Worm (Caenorhabditis elegans): Measurements from ENCODE around the gene cfap-36.

cfap-36 gene

DNA sequence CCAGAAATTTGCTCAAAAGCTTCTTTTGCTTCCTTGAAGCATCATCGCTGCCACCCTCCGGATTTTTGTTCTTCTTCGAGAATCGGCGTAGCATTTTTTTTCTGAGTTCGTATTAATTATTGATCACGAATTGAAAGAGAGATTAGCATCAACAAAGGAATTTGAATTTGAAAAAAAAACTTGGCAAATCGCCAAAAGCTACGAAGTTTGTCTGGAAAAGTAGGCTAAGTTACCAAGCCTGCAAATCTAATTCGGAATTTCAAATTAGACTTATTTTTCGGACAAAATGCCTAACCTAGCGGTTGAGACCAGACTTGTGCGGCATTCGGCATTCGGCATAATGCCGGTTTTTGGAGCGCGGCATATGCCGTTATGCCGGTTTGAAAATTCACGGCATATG is at the start of gene cfap-36:
TSS of gene cfap-36 (minus strand) at position 101 of the 400 bp plus-strand sequence.
- no peak for TF ChIP-seq sea-2 (GFP tag; IDR thresholded peaks at IDR 0.05)
- no peak for TF ChIP-seq C06A6.2 (GFP tag; conservative IDR thresholded peaks at IDR 0.05)
- no peak for TF ChIP-seq lin-54 (GFP tag; optimal IDR thresholded peaks at IDR 0.05)
- TF ChIP-seq ceh-100 (GFP tag; IDR thresholded peaks at IDR 0.05) = no peak
- no peak for TF ChIP-seq ets-4 (GFP tag; optimal IDR thresholded peaks at IDR 0.05)
- TF ChIP-seq lin-26 (GFP tag; IDR thresholded peaks at IDR 0.05) = no peak
- TF ChIP-seq mxl-1 (tag; optimal IDR thresholded peaks at IDR 0.05) = no peak
- no peak for TF ChIP-seq ztf-18 (tag; optimal IDR thresholded peaks at IDR 0.05)
- TF ChIP-seq madf-8 (GFP tag; conservative IDR thresholded peaks at IDR 0.05) = no peak
- TF ChIP-seq hrde-1 (tag; optimal IDR thresholded peaks at IDR 0.05; ENCODE audit: borderline replicate concordance) = no peak
- no peak for TF ChIP-seq unc-62 (GFP tag; optimal IDR thresholded peaks at IDR 0.05)
- no peak for TF ChIP-seq tlf-1 (GFP tag; optimal IDR thresholded peaks at IDR 0.05)
- TF ChIP-seq C17E4.6 (GFP tag; IDR thresholded peaks at IDR 0.05) = no peak

DNA sequence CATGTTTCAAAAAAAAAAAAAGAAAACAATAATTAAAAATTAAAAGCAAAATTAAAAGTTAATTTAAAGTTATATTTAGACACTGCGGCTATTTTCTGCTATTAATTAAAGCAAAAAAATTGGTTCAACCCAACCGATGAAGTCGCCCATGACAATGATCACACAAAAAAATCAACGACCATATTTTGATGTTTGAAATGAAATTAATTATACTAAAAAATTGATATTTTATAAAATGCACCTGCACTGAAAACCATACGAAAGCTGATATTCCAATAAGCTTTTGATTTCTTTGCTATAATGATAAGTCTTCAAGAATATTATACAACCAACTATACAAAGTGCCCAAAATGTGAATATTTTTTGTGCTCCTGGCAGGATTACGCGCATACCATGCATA is 47.6 kb upstream of the cfap-36 start, which contains the start of gene srh-80:
TSS of gene srh-80 (plus strand) at position 301 of the 400 bp plus-strand sequence.
- TF ChIP-seq Y53F4B.3 (GFP tag; IDR thresholded peaks at IDR 0.05) (no peak), sea-2 (GFP tag; IDR thresholded peaks at IDR 0.05) (no peak), bed-2 (GFP tag; IDR thresholded peaks at IDR 0.05) (no peak), mxl-1 (tag; optimal IDR thresholded peaks at IDR 0.05) (no peak), nfya-2 (GFP tag; IDR thresholded peaks at IDR 0.05) (no peak), mcd-1 (GFP tag; IDR thresholded peaks at IDR 0.05) (no peak), rcor-1 (GFP tag; IDR thresholded peaks at IDR 0.05) (no peak)

DNA sequence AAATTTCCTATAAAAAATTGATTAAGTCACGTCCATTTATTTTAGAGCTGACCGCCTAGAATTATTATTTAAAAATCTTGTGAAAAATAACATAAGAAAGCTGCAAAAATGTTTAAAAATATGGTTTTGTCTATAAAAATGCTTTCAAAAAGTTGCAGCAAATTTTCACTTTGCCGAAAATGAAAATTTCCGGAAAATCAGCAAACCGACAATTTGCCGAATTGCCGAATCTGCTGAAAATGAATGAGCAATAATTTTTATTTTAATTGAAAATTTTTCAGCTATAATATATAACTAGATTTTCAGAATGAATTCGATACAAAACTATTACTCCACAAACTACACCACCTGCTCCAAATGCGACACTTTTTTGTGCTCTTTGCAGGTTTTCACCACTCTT is 44.8 kb upstream of the cfap-36 start, which contains the start of gene srh-78:
TSS of gene srh-78 (plus strand) at position 301 of the 400 bp plus-strand sequence.
- TF ChIP-seq B0336.3 (GFP tag; IDR thresholded peaks at IDR 0.05) (no peak), Y53G8AR.9 (GFP tag; conservative IDR thresholded peaks at IDR 0.05) (no peak), nhr-80 (tag; optimal IDR thresholded peaks at IDR 0.05) (no peak), rec-8 (tag; optimal IDR thresholded peaks at IDR 0.05) (no peak), rpc-1 (optimal IDR thresholded peaks at IDR 0.05) (no peak), rpc-1 (tag; optimal IDR thresholded peaks at IDR 0.05) (no peak), F10E7.11 (tag; optimal IDR thresholded peaks at IDR 0.05) (no peak), lin-40 (tag; optimal IDR thresholded peaks at IDR 0.05) (no peak), nfya-1 (tag; optimal IDR thresholded peaks at IDR 0.05; ENCODE audit: borderline replicate concordance, insufficient read depth) (no peak), T26A5.8 (tag; optimal IDR thresholded peaks at IDR 0.05) (no peak), F57A8.1 (GFP tag; optimal IDR thresholded peaks at IDR 0.05) (no peak), zim-3 (tag; optimal IDR thresholded peaks at IDR 0.05) (no peak), lin-54 (GFP tag; optimal IDR thresholded peaks at IDR 0.05) (no peak), pha-4 (tag; optimal IDR thresholded peaks at IDR 0.05) (no peak), somi-1 (GFP tag; optimal IDR thresholded peaks at IDR 0.05) (no peak), egl-44 (GFP tag; IDR thresholded peaks at IDR 0.05) (no peak), cebp-1 (GFP tag; IDR thresholded peaks at IDR 0.05) (no peak), cebp-1 (tag; optimal IDR thresholded peaks at IDR 0.05) (no peak), T07F8.4 (tag; optimal IDR thresholded peaks at IDR 0.05) (no peak)

DNA sequence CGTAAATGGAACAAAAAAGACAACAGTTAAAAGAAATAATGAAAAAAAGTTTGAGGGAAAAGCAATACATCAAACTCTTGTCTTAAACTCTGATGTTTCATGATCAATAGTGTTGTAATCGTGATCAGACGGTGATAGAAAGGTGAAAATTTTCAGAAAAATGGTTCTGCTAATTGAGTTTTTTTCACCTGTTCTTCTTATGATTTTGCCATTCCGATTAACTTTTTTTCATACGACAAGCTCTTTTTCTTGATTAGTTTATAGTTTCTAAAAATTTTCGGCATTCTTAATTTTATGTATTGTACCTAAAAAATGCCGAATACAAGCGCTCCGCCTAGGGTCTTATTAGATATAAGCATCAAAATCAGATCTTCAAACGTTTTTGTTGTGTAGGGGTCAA is 43.7 kb upstream of the cfap-36 start:
- TF ChIP-seq lin-26 (GFP tag; IDR thresholded peaks at IDR 0.05) = no peak
- no peak for TF ChIP-seq snpc-1.1 (tag; optimal IDR thresholded peaks at IDR 0.05; ENCODE audit: insufficient read depth)
- TF ChIP-seq D2030.7 (GFP tag; IDR thresholded peaks at IDR 0.05) = no peak
- no peak for TF ChIP-seq lsl-1 (GFP tag; optimal IDR thresholded peaks at IDR 0.05)
- TF ChIP-seq atf-7 (tag; optimal IDR thresholded peaks at IDR 0.05) = no peak
- no peak for TF ChIP-seq F57C9.4 (tag; optimal IDR thresholded peaks at IDR 0.05)
- no peak for TF ChIP-seq attf-5 (GFP tag; optimal IDR thresholded peaks at IDR 0.05)
- no peak for TF ChIP-seq snpc-3.4 (tag; optimal IDR thresholded peaks at IDR 0.05)
- TF ChIP-seq B0019.2 (GFP tag; conservative IDR thresholded peaks at IDR 0.05) = no peak
- TF ChIP-seq Y53G8AR.9 (GFP tag; conservative IDR thresholded peaks at IDR 0.05) = no peak
- TF ChIP-seq sptf-2 (GFP tag; optimal IDR thresholded peaks at IDR 0.05) = no peak
- no peak for TF ChIP-seq ztf-26 (tag; optimal IDR thresholded peaks at IDR 0.05)
- no peak for TF ChIP-seq ceh-27 (GFP tag; optimal IDR thresholded peaks at IDR 0.05)
